Worm (Caenorhabditis elegans) whole organism, early embryonic: Measurements from ENCODE around the gene sgn-1.

Experiments used
- B0310.2 ChIP-seq: sonication (generic microtip); optimal IDR thresholded peaks from 2 replicates; lab custom pipeline; 2016; ENCODE audit warnings: mild to moderate bottlenecking, missing genetic modification characterization, missing compliant biosample characterization
- F13C5.2 ChIP-seq: sonication (generic microtip); optimal IDR thresholded peaks from 2 replicates; lab custom pipeline; 2017; ENCODE audit warnings: mild to moderate bottlenecking, missing genetic modification characterization, inconsistent platforms, missing compliant biosample characterization
- aly-1 ChIP-seq: sonication (generic microtip); optimal IDR thresholded peaks from 2 replicates; lab custom pipeline; 2016; ENCODE audit warnings: missing genetic modification characterization, missing compliant biosample characterization
- ama-1 ChIP-seq: fragments of 150-350 bp; optimal IDR thresholded peaks from 2 replicates; lab custom pipeline; 2014
- ceh-13 ChIP-seq: fragments of 200-800 bp; sonication (Bioruptor generic); optimal IDR thresholded peaks from 2 replicates; lab custom pipeline; 2018; ENCODE audit warnings: mild to moderate bottlenecking, missing genetic modification characterization, missing compliant biosample characterization
- ceh-36 ChIP-seq: sonication (generic microtip); optimal IDR thresholded peaks from 2 replicates; lab custom pipeline; 2016; ENCODE audit warnings: missing genetic modification characterization, inconsistent platforms, missing compliant biosample characterization
- ets-7 ChIP-seq: sonication (generic microtip); optimal IDR thresholded peaks from 2 replicates; lab custom pipeline; 2016; ENCODE audit warnings: missing genotype, missing genetic modification characterization, missing compliant biosample characterization
- flt-1 ChIP-seq: fragments of 200-800 bp; sonication (Bioruptor generic); IDR thresholded peaks from 2 replicates; pipeline ENCODE4 v1.3.6; 2022; ENCODE audit warnings: missing genetic modification characterization, missing compliant biosample characterization
- hmbx-1 ChIP-seq: sonication (generic microtip); optimal IDR thresholded peaks from 2 replicates; lab custom pipeline; 2016; ENCODE audit warnings: mild to moderate bottlenecking, missing genetic modification characterization, missing compliant biosample characterization
- hmg-4 ChIP-seq: fragments of 200-800 bp; sonication (Bioruptor generic); optimal IDR thresholded peaks from 2 replicates; lab custom pipeline; 2018; ENCODE audit warnings: mild to moderate bottlenecking, missing genetic modification characterization, missing compliant biosample characterization
- hnd-1 ChIP-seq: sonication (generic microtip); optimal IDR thresholded peaks from 2 replicates; lab custom pipeline; 2016; ENCODE audit warnings: missing genetic modification characterization, missing compliant biosample characterization
- pes-1 ChIP-seq: fragments of 200-800 bp; sonication (Bioruptor generic); IDR thresholded peaks from 2 replicates; pipeline ENCODE4 v1.3.6; 2022; ENCODE audit warnings: missing genetic modification reagents, missing genetic modification characterization, missing compliant biosample characterization
- scrt-1 ChIP-seq: fragments of 200-800 bp; sonication (Bioruptor generic); IDR thresholded peaks from 2 replicates; pipeline ENCODE4 v1.3.6; 2022; ENCODE audit warnings: missing genetic modification characterization, missing compliant biosample characterization
- sea-1 ChIP-seq: fragments of 200-800 bp; sonication (Bioruptor generic); conservative IDR thresholded peaks from 2 replicates; pipeline ENCODE4 v1.3.6; 2022; ENCODE audit warnings: missing genetic modification characterization, missing compliant biosample characterization
- tbx-11 ChIP-seq: fragments of 200-800 bp; sonication (Bioruptor generic); IDR thresholded peaks from 2 replicates; pipeline ENCODE4 v1.3.6; 2022; ENCODE audit warnings: missing genetic modification characterization, missing compliant biosample characterization
- tbx-37 ChIP-seq: fragments of 200-800 bp; sonication (Bioruptor generic); conservative IDR thresholded peaks from 2 replicates; pipeline ENCODE4 v1.3.6; 2022; ENCODE audit warnings: missing genetic modification reagents, missing genetic modification characterization, missing compliant biosample characterization
- tra-4 ChIP-seq: sonication (generic microtip); optimal IDR thresholded peaks from 2 replicates; lab custom pipeline; 2017; ENCODE audit warnings: missing genetic modification characterization, missing compliant biosample characterization

sgn-1 gene

ce11 chrII:8799725-8800124 is 16.3 kb upstream of the sgn-1 start:
- no peak for TF ChIP-seq hnd-1
- TF ChIP-seq sea-1 (GFP tag; lab: Robert Waterston, UW) = no peak
- no peak for TF ChIP-seq pes-1 (GFP tag; lab: Robert Waterston, UW)
- TF ChIP-seq scrt-1 (GFP tag; lab: Robert Waterston, UW) = no peak
- no peak for TF ChIP-seq ama-1 (lab: Kevin White, UChicago)
- no peak for TF ChIP-seq flt-1 (GFP tag; lab: Robert Waterston, UW)
- TF ChIP-seq ets-7 = no peak
- no peak for TF ChIP-seq ceh-13 (GFP tag; lab: Kevin White, UChicago)
- TF ChIP-seq tbx-11 (GFP tag; lab: Robert Waterston, UW) = no peak
- TF ChIP-seq hmg-4 (GFP tag; lab: Kevin White, UChicago) = no peak
- TF ChIP-seq tra-4 (tag; lab: Kevin White, UChicago) = no peak
- no peak for TF ChIP-seq F13C5.2 (tag; lab: Kevin White, UChicago)
- no peak for TF ChIP-seq tbx-37 (GFP tag; lab: Robert Waterston, UW)
- no peak for TF ChIP-seq ceh-36
- TF ChIP-seq aly-1 (tag; lab: Kevin White, UChicago) = no peak
- TF ChIP-seq B0310.2 (tag; lab: Kevin White, UChicago) = no peak
- no peak for TF ChIP-seq hmbx-1

- no peak for TF ChIP-seq hnd-1
Measured at ce11 chrII:8796391-8796790, 12.9 kb upstream of the sgn-1 start.

ce11 chrII:8795227-8795626 is 11.8 kb upstream of the sgn-1 start:
- TF ChIP-seq tbx-11 (GFP tag; lab: Robert Waterston, UW) (no peak), hnd-1 (no peak), sea-1 (GFP tag; lab: Robert Waterston, UW) (no peak), pes-1 (GFP tag; lab: Robert Waterston, UW) (no peak), ceh-36 (no peak), F13C5.2 (tag; lab: Kevin White, UChicago) (no peak), hmg-4 (GFP tag; lab: Kevin White, UChicago) (no peak), ceh-13 (GFP tag; lab: Kevin White, UChicago) (no peak), hmbx-1 (no peak), aly-1 (tag; lab: Kevin White, UChicago) (no peak), B0310.2 (tag; lab: Kevin White, UChicago) (no peak)

DNA sequence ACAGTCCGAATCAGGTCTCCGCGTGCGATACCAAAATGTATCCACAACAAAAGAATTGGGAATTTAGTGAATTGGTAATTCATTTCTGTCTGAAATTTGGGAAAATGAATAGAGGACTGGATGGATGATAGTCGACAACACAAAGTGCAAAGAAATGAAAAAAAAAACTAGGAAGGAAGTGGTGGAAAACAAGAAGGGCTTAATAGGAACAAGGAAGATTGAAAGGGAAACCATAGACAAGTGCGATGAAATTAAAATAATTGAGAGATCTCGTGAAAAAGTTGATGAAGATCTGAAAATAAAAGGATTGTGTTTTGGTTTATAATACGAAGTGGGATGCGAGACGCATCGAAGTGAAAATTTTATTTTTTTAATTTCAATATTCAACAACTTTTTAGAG is 10.6 kb upstream of the sgn-1 start, which contains the start of gene F07H5.7:
TSS of gene F07H5.7 (minus strand) at position 101 of the 400 bp plus-strand sequence.
- TF ChIP-seq tbx-11 (GFP tag; lab: Robert Waterston, UW) (no peak), F13C5.2 (tag; lab: Kevin White, UChicago) (no peak), tra-4 (tag; lab: Kevin White, UChicago) (no peak), scrt-1 (GFP tag; lab: Robert Waterston, UW) (no peak), tbx-37 (GFP tag; lab: Robert Waterston, UW) (no peak), hmg-4 (GFP tag; lab: Kevin White, UChicago) (no peak), sea-1 (GFP tag; lab: Robert Waterston, UW) (no peak), B0310.2 (tag; lab: Kevin White, UChicago) (no peak), flt-1 (GFP tag; lab: Robert Waterston, UW) (no peak), ama-1 (lab: Kevin White, UChicago) (no peak)

- TF ChIP-seq ets-7 = no peak
- TF ChIP-seq tra-4 (tag; lab: Kevin White, UChicago) = no peak
- no peak for TF ChIP-seq B0310.2 (tag; lab: Kevin White, UChicago)
- TF ChIP-seq hnd-1 = no peak
- no peak for TF ChIP-seq hmbx-1
- no peak for TF ChIP-seq sea-1 (GFP tag; lab: Robert Waterston, UW)
- TF ChIP-seq hmg-4 (GFP tag; lab: Kevin White, UChicago) = no peak
- TF ChIP-seq F13C5.2 (tag; lab: Kevin White, UChicago) = no peak
- TF ChIP-seq scrt-1 (GFP tag; lab: Robert Waterston, UW) = no peak
- TF ChIP-seq tbx-11 (GFP tag; lab: Robert Waterston, UW) = no peak
- TF ChIP-seq pes-1 (GFP tag; lab: Robert Waterston, UW) = no peak
- no peak for TF ChIP-seq tbx-37 (GFP tag; lab: Robert Waterston, UW)
- TF ChIP-seq ama-1 (lab: Kevin White, UChicago) = no peak
- no peak for TF ChIP-seq ceh-36
- no peak for TF ChIP-seq ceh-13 (GFP tag; lab: Kevin White, UChicago)
- no peak for TF ChIP-seq flt-1 (GFP tag; lab: Robert Waterston, UW)
- TF ChIP-seq aly-1 (tag; lab: Kevin White, UChicago) = no peak
Measured at ce11 chrII:8792640-8793039, 9.2 kb upstream of the sgn-1 start, which contains the start of gene idpa-2. TSS of gene idpa-2 (minus strand) at chrII:8792740.

ce11 chrII:8789828-8790558 is 6.5 kb upstream of the sgn-1 start, which contains the start of gene F07H5.13:
TSS of gene F07H5.13 (plus strand) at chrII:8790557.
- no peak for TF ChIP-seq ceh-13 (GFP tag; lab: Kevin White, UChicago)
- TF ChIP-seq F13C5.2 (tag; lab: Kevin White, UChicago) = no peak
- TF ChIP-seq hmg-4 (GFP tag; lab: Kevin White, UChicago) = peak; percentile 48
- peak; percentile 50 for TF ChIP-seq ama-1 (lab: Kevin White, UChicago)
- TF ChIP-seq hmbx-1 = no peak
- TF ChIP-seq aly-1 (tag; lab: Kevin White, UChicago) = peak; percentile 31
- no peak for TF ChIP-seq ets-7
- TF ChIP-seq hnd-1 = peak; percentile 19
- peak; percentile 48 for TF ChIP-seq B0310.2 (tag; lab: Kevin White, UChicago)

DNA sequence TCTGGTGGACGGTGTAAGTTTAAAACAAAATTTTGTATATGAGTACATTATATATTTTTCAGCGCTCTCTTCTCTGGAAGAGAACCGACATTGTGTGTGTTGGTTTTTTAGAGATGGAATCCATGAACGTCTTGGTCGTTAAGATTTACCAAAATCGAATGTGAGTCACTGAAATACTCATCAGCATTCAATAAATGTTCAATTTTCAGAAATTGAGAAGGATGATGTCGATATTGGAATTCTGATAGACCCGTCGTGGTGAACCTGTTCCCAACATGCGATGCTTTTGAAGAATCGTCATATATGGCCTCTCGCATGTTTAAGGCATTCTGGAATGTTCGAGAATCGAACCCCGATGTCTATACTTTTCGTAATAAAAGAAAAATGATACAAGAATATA is 5.3 kb upstream of the sgn-1 start:
- TF ChIP-seq flt-1 (GFP tag; lab: Robert Waterston, UW) (no peak), ama-1 (lab: Kevin White, UChicago) (peak; percentile 19), ets-7 (no peak)
